Fruit fly (Drosophila melanogaster) whole organism, embryonic: ENCODE measurements around the gene Grip128.

ENCODE experiments used
- Adf1 ChIP-seq: fragments of 200-800 bp; sonication (Bioruptor generic); IDR thresholded peaks from 2 replicates; pipeline ENCODE4 v1.3.6; 2022; ENCODE audit warnings: missing biosample characterization, missing genetic modification characterization
- CG1024 ChIP-seq: fragments of 200-800 bp; sonication (Bioruptor generic); IDR thresholded peaks from 2 replicates; pipeline ENCODE4 v1.3.6; 2022; ENCODE audit warnings: missing biosample characterization, missing genetic modification characterization
- CG10462 ChIP-seq: fragments of 200-800 bp; sonication (Bioruptor generic); optimal IDR thresholded peaks from 2 replicates; lab custom pipeline; 2016; ENCODE audit warnings: missing biosample characterization, missing genetic modification characterization
- CG11696 ChIP-seq: fragments of 200-800 bp; sonication (Bioruptor generic); IDR thresholded peaks from 2 replicates; pipeline ENCODE4 v1.3.6; 2022; ENCODE audit warnings: missing biosample characterization, missing genetic modification characterization
- CG12155 ChIP-seq: fragments of 200-800 bp; sonication (Bioruptor generic); optimal IDR thresholded peaks from 3 replicates; lab custom pipeline; 2016; ENCODE audit warnings: missing biosample characterization, missing genetic modification characterization
- CG13123 ChIP-seq: fragments of 200-800 bp; sonication (Bioruptor generic); optimal IDR thresholded peaks from 2 replicates; lab custom pipeline; 2016; ENCODE audit warnings: missing biosample characterization, missing genetic modification characterization
- CG13894 ChIP-seq: fragments of 200-800 bp; sonication (Bioruptor generic); optimal IDR thresholded peaks from 3 replicates; lab custom pipeline; 2018; ENCODE audit warnings: missing biosample characterization, mild to moderate bottlenecking, missing genetic modification characterization, moderate library complexity
- CG14860 ChIP-seq: fragments of 200-800 bp; sonication (Bioruptor generic); IDR thresholded peaks from 3 replicates; pipeline ENCODE4 v1.3.6; 2022; ENCODE audit warnings: missing biosample characterization, missing genetic modification characterization; ENCODE audit not compliant: partially characterized antibody
- CG1529 ChIP-seq: fragments of 200-800 bp; sonication (Bioruptor generic); optimal IDR thresholded peaks from 3 replicates; lab custom pipeline; 2018; ENCODE audit warnings: missing biosample characterization, missing genetic modification characterization
- CG16813 ChIP-seq: fragments of 200-800 bp; sonication (Bioruptor generic); IDR thresholded peaks from 3 replicates; pipeline ENCODE4 v1.3.6; 2022; ENCODE audit warnings: missing biosample characterization, missing genetic modification characterization; ENCODE audit not compliant: partially characterized antibody
- CG17186 ChIP-seq: fragments of 200-800 bp; sonication (Bioruptor generic); optimal IDR thresholded peaks from 3 replicates; lab custom pipeline; 2017; ENCODE audit warnings: missing biosample characterization, missing genetic modification reagents, missing genetic modification characterization
- CG17359 ChIP-seq: fragments of 200-800 bp; sonication (Bioruptor generic); optimal IDR thresholded peaks from 3 replicates; lab custom pipeline; 2018; ENCODE audit warnings: missing biosample characterization, mild to moderate bottlenecking, missing genetic modification characterization, moderate library complexity
- CG17912 ChIP-seq: fragments of 200-800 bp; sonication (Bioruptor generic); optimal IDR thresholded peaks from 2 replicates; lab custom pipeline; 2018; ENCODE audit warnings: missing biosample characterization, mild to moderate bottlenecking, missing genetic modification characterization
- CG2116 ChIP-seq: fragments of 200-800 bp; sonication (Bioruptor generic); optimal IDR thresholded peaks from 3 replicates; lab custom pipeline; 2018; ENCODE audit warnings: missing biosample characterization, mild to moderate bottlenecking, missing genetic modification characterization
- CG2199 ChIP-seq: fragments of 200-800 bp; sonication (Bioruptor generic); IDR thresholded peaks from 3 replicates; pipeline ENCODE4 v1.3.6; 2022; ENCODE audit warnings: missing biosample characterization, missing genetic modification characterization
- CG2889 ChIP-seq: fragments of 200-800 bp; sonication (Bioruptor generic); IDR thresholded peaks from 3 replicates; pipeline ENCODE4 v1.3.6; 2022; ENCODE audit warnings: missing biosample characterization, missing genetic modification characterization
- CG32532 ChIP-seq: fragments of 200-800 bp; sonication (Bioruptor generic); IDR thresholded peaks from 2 replicates; pipeline ENCODE4 v1.3.6; 2022; ENCODE audit warnings: missing biosample characterization, missing genetic modification characterization
- CG6791 ChIP-seq: fragments of 200-800 bp; sonication (Bioruptor generic); IDR thresholded peaks from 3 replicates; pipeline ENCODE4 v1.3.6; 2022; ENCODE audit warnings: missing biosample characterization, missing genetic modification characterization; ENCODE audit not compliant: partially characterized antibody
- CG7271 ChIP-seq: fragments of 200-800 bp; sonication (Bioruptor generic); optimal IDR thresholded peaks from 2 replicates; lab custom pipeline; 2018; ENCODE audit warnings: missing biosample characterization, mild to moderate bottlenecking, missing genetic modification characterization, moderate library complexity
- CG9437 ChIP-seq: fragments of 200-800 bp; sonication (Bioruptor generic); optimal IDR thresholded peaks from 2 replicates; lab custom pipeline; 2018; ENCODE audit warnings: missing biosample characterization, mild to moderate bottlenecking, missing genetic modification characterization
- CTCF ChIP-seq: fragments of 200-800 bp; sonication (Bioruptor generic); optimal IDR thresholded peaks from 2 replicates; lab custom pipeline; 2017; ENCODE audit warnings: missing biosample characterization, mild to moderate bottlenecking, missing genetic modification characterization, moderate library complexity
- Chrac-16 ChIP-seq: fragments of 200-800 bp; sonication (Bioruptor generic); optimal IDR thresholded peaks from 3 replicates; lab custom pipeline; 2016; ENCODE audit warnings: missing biosample characterization, missing genetic modification characterization
- Dad ChIP-seq: fragments of 200-800 bp; sonication (Bioruptor generic); optimal IDR thresholded peaks from 3 replicates; lab custom pipeline; 2016; ENCODE audit warnings: missing biosample characterization, missing genetic modification characterization
- Doc2 ChIP-seq: fragments of 200-800 bp; sonication (Bioruptor generic); IDR thresholded peaks from 2 replicates; pipeline ENCODE4 v1.3.6; 2022; ENCODE audit warnings: missing biosample characterization, missing genetic modification characterization
- Dp ChIP-seq: fragments of 200-800 bp; sonication (Bioruptor generic); optimal IDR thresholded peaks from 2 replicates; lab custom pipeline; 2018; ENCODE audit warnings: missing biosample characterization, mild to moderate bottlenecking, missing genetic modification characterization, moderate library complexity
- Dref ChIP-seq: fragments of 200-800 bp; sonication (Bioruptor generic); IDR thresholded peaks from 2 replicates; pipeline ENCODE4 v1.3.6; 2022; ENCODE audit warnings: missing biosample characterization, missing genetic modification characterization
- Lhr ChIP-seq: fragments of 200-800 bp; sonication (Bioruptor generic); optimal IDR thresholded peaks from 3 replicates; lab custom pipeline; 2017; ENCODE audit warnings: mild to moderate bottlenecking, missing biosample characterization, missing genetic modification reagents, missing genetic modification characterization
- MBD-R2 ChIP-seq: fragments of 200-800 bp; sonication (Bioruptor generic); IDR thresholded peaks from 2 replicates; pipeline ENCODE4 v1.3.6; 2022; ENCODE audit warnings: missing biosample characterization, missing genetic modification characterization
- MESR4 ChIP-seq: fragments of 200-800 bp; sonication (Bioruptor generic); optimal IDR thresholded peaks from 2 replicates; lab custom pipeline; 2018; ENCODE audit warnings: missing biosample characterization, mild to moderate bottlenecking, missing genetic modification characterization, moderate library complexity
- Opbp ChIP-seq: fragments of 200-800 bp; sonication (Bioruptor generic); IDR thresholded peaks from 3 replicates; pipeline ENCODE4 v1.3.6; 2022; ENCODE audit warnings: missing biosample characterization, missing genetic modification characterization; ENCODE audit not compliant: partially characterized antibody
- Rfx ChIP-seq: fragments of 200-800 bp; sonication (Bioruptor generic); IDR thresholded peaks from 2 replicates; pipeline ENCODE4 v1.3.6; 2022; ENCODE audit warnings: missing biosample characterization, missing genetic modification characterization
- Tbp ChIP-seq: fragments of >200 bp; optimal IDR thresholded peaks from 2 replicates; lab custom pipeline; 2018; ENCODE audit warnings: missing biosample characterization, missing genetic modification characterization
- az2 ChIP-seq: fragments of 200-800 bp; sonication (Bioruptor generic); optimal IDR thresholded peaks from 3 replicates; lab custom pipeline; 2016; ENCODE audit warnings: missing biosample characterization, missing genetic modification characterization
- cas ChIP-seq: fragments of 200-800 bp; sonication (Bioruptor generic); IDR thresholded peaks from 2 replicates; pipeline ENCODE4 v1.3.6; 2022; ENCODE audit warnings: missing biosample characterization, missing genetic modification characterization
- dysf ChIP-seq: fragments of 200-800 bp; sonication (Bioruptor generic); IDR thresholded peaks from 3 replicates; pipeline ENCODE4 v1.3.6; 2022; ENCODE audit warnings: missing biosample characterization, missing genetic modification characterization
- ems ChIP-seq: fragments of 200-800 bp; sonication (Bioruptor generic); optimal IDR thresholded peaks from 3 replicates; lab custom pipeline; 2016; ENCODE audit warnings: missing biosample characterization, missing genetic modification characterization
- grau ChIP-seq: fragments of 200-800 bp; optimal IDR thresholded peaks from 3 replicates; lab custom pipeline; 2019; ENCODE audit warnings: missing biosample characterization, mild to moderate bottlenecking, missing genetic modification characterization, moderate library complexity
- hb ChIP-seq: fragments of 200-800 bp; sonication (Bioruptor generic); IDR thresholded peaks from 3 replicates; pipeline ENCODE4 v1.3.6; 2022; ENCODE audit warnings: missing biosample characterization, missing genetic modification characterization; ENCODE audit not compliant: partially characterized antibody
- insv ChIP-seq, 2 experiments: fragments of 200-800 bp; sonication (Bioruptor generic); optimal IDR thresholded peaks; 3 replicates each; lab custom pipeline; 2016 to 2018; ENCODE audit warnings: missing biosample characterization in 2 of 2, missing genetic modification characterization in 2 of 2
- lmd ChIP-seq: fragments of 200-800 bp; sonication (Bioruptor generic); IDR thresholded peaks from 2 replicates; pipeline ENCODE4 v1.3.6; 2022; ENCODE audit warnings: missing biosample characterization, missing genetic modification characterization
- nerfin-2 ChIP-seq: fragments of 200-800 bp; sonication (Bioruptor generic); IDR thresholded peaks from 2 replicates; pipeline ENCODE4 v1.3.6; 2022; ENCODE audit warnings: missing biosample characterization, missing genetic modification characterization; ENCODE audit not compliant: partially characterized antibody
- oc ChIP-seq: fragments of 200-800 bp; sonication (Bioruptor generic); optimal IDR thresholded peaks from 2 replicates; lab custom pipeline; 2018; ENCODE audit warnings: missing biosample characterization, mild to moderate bottlenecking, missing genetic modification characterization, moderate library complexity
- odd ChIP-seq: fragments of 200-800 bp; sonication (Bioruptor generic); optimal IDR thresholded peaks from 2 replicates; lab custom pipeline; 2017; ENCODE audit warnings: missing biosample characterization, mild to moderate bottlenecking, missing genetic modification characterization
- phol ChIP-seq: fragments of 200-800 bp; sonication (Bioruptor generic); optimal IDR thresholded peaks from 3 replicates; lab custom pipeline; 2018; ENCODE audit warnings: missing biosample characterization, mild to moderate bottlenecking, missing genetic modification characterization, moderate library complexity
- pzg ChIP-seq: fragments of 200-800 bp; sonication (Bioruptor generic); optimal IDR thresholded peaks from 3 replicates; lab custom pipeline; 2018; ENCODE audit warnings: missing biosample characterization, mild to moderate bottlenecking, missing genetic modification characterization, moderate library complexity
- sens ChIP-seq: fragments of 200-800 bp; sonication (Bioruptor generic); peaks from one replicate; lab custom pipeline; 2016; ENCODE audit warnings: missing biosample characterization, missing genetic modification characterization
- slbo ChIP-seq: fragments of 200-800 bp; sonication (Bioruptor generic); IDR thresholded peaks from 2 replicates; pipeline ENCODE4 v1.3.6; 2022; ENCODE audit warnings: missing biosample characterization, missing genetic modification characterization
- sob ChIP-seq: fragments of 200-800 bp; sonication (Bioruptor generic); IDR thresholded peaks from 2 replicates; pipeline ENCODE4 v1.3.6; 2022; ENCODE audit warnings: missing biosample characterization, missing genetic modification characterization
- stwl ChIP-seq: fragments of 200-800 bp; sonication (Bioruptor generic); optimal IDR thresholded peaks from 3 replicates; lab custom pipeline; 2018; ENCODE audit warnings: missing biosample characterization, mild to moderate bottlenecking, missing genetic modification characterization, moderate library complexity
- tgo ChIP-seq: fragments of 200-800 bp; sonication (Bioruptor generic); IDR thresholded peaks from 3 replicates; pipeline ENCODE4 v1.3.6; 2022; ENCODE audit warnings: missing biosample characterization, missing genetic modification characterization
- ttk ChIP-seq: fragments of 200-800 bp; sonication (Bioruptor generic); IDR thresholded peaks from 2 replicates; pipeline ENCODE4 v2.1.2; 2022; ENCODE audit warnings: missing biosample characterization, missing genetic modification characterization

The Grip128 gene

DNA sequence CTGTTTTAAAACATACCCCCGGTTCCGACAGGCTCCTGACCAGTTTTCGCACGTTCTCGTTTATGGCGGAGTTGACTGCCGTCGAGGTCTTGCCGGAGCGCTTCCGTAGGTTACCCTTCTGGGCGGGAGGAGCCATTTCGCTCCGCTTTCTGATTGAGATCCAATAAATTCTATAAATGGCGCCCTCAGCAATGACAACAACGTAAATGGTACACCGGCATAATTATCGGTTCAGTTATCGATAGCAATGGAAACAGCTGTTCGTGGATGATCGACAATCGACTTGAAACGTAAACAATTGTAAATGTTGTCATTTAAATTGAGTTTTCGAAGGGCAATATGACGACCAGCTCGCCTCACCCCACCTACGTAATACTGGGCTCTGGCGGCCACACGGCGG is at the start of gene Grip128, which contains the start of gene Alg14 (continued):
- no peak for TF ChIP-seq CG32532 (GFP tag; lab: Robert Waterston, UW)
- no peak for TF ChIP-seq odd (GFP tag; lab: Kevin White, UChicago)
- peak; percentile 59; the same call in 1 of the 3 replicates for TF ChIP-seq hb (GFP tag; lab: Robert Waterston, UW)
- TF ChIP-seq Dad (GFP tag; lab: Kevin White, UChicago), result no peak
- TF ChIP-seq Dp, result peak; percentile 48
- TF ChIP-seq az2 (GFP tag; lab: Kevin White, UChicago), result no peak
- TF ChIP-seq CTCF (GFP tag; lab: Kevin White, UChicago), result no peak
- TF ChIP-seq Dref (GFP tag; lab: Robert Waterston, UW), result peak; percentile 67
- TF ChIP-seq CG14860 (GFP tag; lab: Robert Waterston, UW), result peak; percentile 52; the same call in 1 of the 3 replicates
- TF ChIP-seq CG17912 (GFP tag; lab: Kevin White, UChicago), result no peak
- TF ChIP-seq CG6791, result peak; percentile 69; the same call in 2 of the 3 replicates
- TF ChIP-seq CG17359, result no peak
- TF ChIP-seq MBD-R2 (GFP tag; lab: Robert Waterston, UW), result peak; percentile 74
- no peak for TF ChIP-seq CG1529 (GFP tag; lab: Kevin White, UChicago)
- peak; percentile 76 for TF ChIP-seq nerfin-2 (GFP tag; lab: Robert Waterston, UW)
- peak; percentile 38 for TF ChIP-seq CG2116 (GFP tag; lab: Kevin White, UChicago)
- no peak for TF ChIP-seq CG7271 (tag; lab: Kevin White, UChicago)
- no peak for TF ChIP-seq CG11696 (GFP tag; lab: Robert Waterston, UW)
- no peak for TF ChIP-seq cas (GFP tag; lab: Robert Waterston, UW)
- TF ChIP-seq CG9437 (GFP tag; lab: Kevin White, UChicago), result peak; percentile 51
- TF ChIP-seq Doc2 (GFP tag; lab: Robert Waterston, UW), result no peak
- no peak for TF ChIP-seq CG1024 (GFP tag; lab: Robert Waterston, UW)
- TF ChIP-seq pzg (GFP tag; lab: Kevin White, UChicago), result peak; percentile 27
- TF ChIP-seq CG13894 (tag; lab: Kevin White, UChicago), result no peak
- TF ChIP-seq MESR4 (GFP tag; lab: Kevin White, UChicago), result peak; percentile 21
- peak; percentile 45; the same call in 2 of the 3 replicates for TF ChIP-seq Opbp (GFP tag; lab: Robert Waterston, UW)
- TF ChIP-seq CG17186 (GFP tag; lab: Kevin White, UChicago), result no peak
- no peak for TF ChIP-seq insv (GFP tag; optimal IDR thresholded peaks at IDR 0.05; lab: Kevin White, UChicago)
- TF ChIP-seq stwl (tag; lab: Kevin White, UChicago), result peak; percentile 16
- TF ChIP-seq CG16813 (GFP tag; lab: Robert Waterston, UW), result no peak
- TF ChIP-seq grau (tag; lab: Kevin White, UChicago), result no peak

DNA sequence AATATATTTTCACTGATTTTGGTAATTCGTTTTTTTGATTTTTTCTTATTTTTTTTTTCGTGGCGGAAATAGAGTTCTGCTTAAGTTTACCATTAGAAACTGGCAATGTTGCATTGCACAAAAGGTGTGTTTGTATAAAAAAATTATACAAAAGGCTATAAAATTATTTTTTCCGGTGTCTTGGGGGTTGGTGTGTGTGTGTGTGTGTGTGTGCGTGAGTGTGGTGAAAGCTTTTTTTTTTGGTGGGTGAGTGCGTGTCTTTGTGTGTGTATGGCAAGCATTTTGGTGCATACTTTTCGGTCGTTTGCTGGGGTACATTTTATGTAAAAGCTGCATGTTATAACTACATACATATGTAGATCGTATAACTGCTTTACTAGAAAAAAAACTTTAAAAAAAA is 39.5 kb upstream of the Grip128 start:
- TF ChIP-seq CG13123 (GFP tag; lab: Kevin White, UChicago), result no peak
- peak; percentile 25; the same call in 1 of the 2 replicates for TF ChIP-seq CG32532 (GFP tag; lab: Robert Waterston, UW)
- TF ChIP-seq ems (GFP tag; lab: Kevin White, UChicago), result peak; percentile 1
- peak; percentile 90 for TF ChIP-seq sens (GFP tag; lab: Kevin White, UChicago)
- no peak for TF ChIP-seq Tbp (GFP tag; lab: Kevin White, UChicago)
- TF ChIP-seq Adf1, result no peak
- TF ChIP-seq slbo (GFP tag; lab: Robert Waterston, UW), result peak; percentile 28; the same call in 1 of the 2 replicates
- no peak for TF ChIP-seq lmd
- peak; percentile 10 for TF ChIP-seq CG12155 (GFP tag; lab: Kevin White, UChicago)
- TF ChIP-seq phol (tag; lab: Kevin White, UChicago), result no peak
- TF ChIP-seq oc (tag; lab: Kevin White, UChicago), result no peak
- TF ChIP-seq Chrac-16 (GFP tag; lab: Kevin White, UChicago), result peak; percentile 2
- TF ChIP-seq Rfx (GFP tag; lab: Robert Waterston, UW), result peak; percentile 31; the same call in 1 of the 2 replicates
- 0 out of 2 replicates have a peak, but pooled peaks have one; percentile 16 for TF ChIP-seq sob (GFP tag; lab: Robert Waterston, UW)
- TF ChIP-seq CG6791, result no peak
- no peak for TF ChIP-seq CG2199 (GFP tag; lab: Robert Waterston, UW)
- TF ChIP-seq tgo (GFP tag; lab: Robert Waterston, UW), result 0 out of 3 replicates have a peak, but pooled peaks have one; percentile 16
- TF ChIP-seq CG10462 (GFP tag; lab: Kevin White, UChicago), result no peak
- TF ChIP-seq ttk, result 0 out of 2 replicates have a peak, but pooled peaks have one; percentile 12
- TF ChIP-seq dysf (GFP tag; lab: Robert Waterston, UW), result 0 out of 3 replicates have a peak, but pooled peaks have one; percentile 16
- no peak for TF ChIP-seq Lhr (GFP tag; lab: Kevin White, UChicago)
- TF ChIP-seq CG2889 (GFP tag; lab: Robert Waterston, UW), result no peak
